Worm (Caenorhabditis elegans): Measurements from ENCODE around the gene rabs-5.

The rabs-5 gene

ce11 chrIV:8107502-8107901 lies at the start of gene rabs-5:
rabs-5 (minus strand) TSS chrIV:8107602.
- no peak for TF ChIP-seq egl-18 (GFP tag; IDR thresholded peaks at IDR 0.05)
- peak; percentile 4 for TF ChIP-seq F49E8.2 (tag; optimal IDR thresholded peaks at IDR 0.05; ENCODE audit: insufficient read depth)

- TF ChIP-seq snpc-1.3 (tag; optimal IDR thresholded peaks at IDR 0.05; ENCODE audit: insufficient read depth) = no peak
- no peak for TF ChIP-seq nfya-1 (tag; optimal IDR thresholded peaks at IDR 0.05; ENCODE audit: borderline replicate concordance, insufficient read depth)
- no peak for TF ChIP-seq nhr-80 (tag; optimal IDR thresholded peaks at IDR 0.05)
- TF ChIP-seq hmg-1.2 (GFP tag; IDR thresholded peaks at IDR 0.05) = no peak
- TF ChIP-seq ztf-25 (GFP tag; IDR thresholded peaks at IDR 0.05) = no peak
- TF ChIP-seq attf-6 (GFP tag; IDR thresholded peaks at IDR 0.05) = no peak
- no peak for TF ChIP-seq hrde-1 (tag; optimal IDR thresholded peaks at IDR 0.05; ENCODE audit: borderline replicate concordance)
- TF ChIP-seq snpc-3.4 (tag; optimal IDR thresholded peaks at IDR 0.05) = no peak
- no peak for TF ChIP-seq ztf-22 (GFP tag; optimal IDR thresholded peaks at IDR 0.05)
- TF ChIP-seq lag-1 (GFP tag; IDR thresholded peaks at IDR 0.05) = no peak
- no peak for TF ChIP-seq Y67H2A.10 (GFP tag; conservative IDR thresholded peaks at IDR 0.05)
- TF ChIP-seq dox-1 (GFP tag; IDR thresholded peaks at IDR 0.05) = no peak
- no peak for TF ChIP-seq lsl-1 (GFP tag; optimal IDR thresholded peaks at IDR 0.05)
- no peak for TF ChIP-seq D2030.7 (GFP tag; IDR thresholded peaks at IDR 0.05)
- TF ChIP-seq egrh-3 (GFP tag; IDR thresholded peaks at IDR 0.05) = no peak
- TF ChIP-seq fkh-3 (tag; optimal IDR thresholded peaks at IDR 0.05) = no peak
Observed at ce11 chrIV:8157161-8157560, 49.8 kb upstream of the rabs-5 start, which contains the start of gene B0218.5. B0218.5 (minus strand) TSS chrIV:8157261.

DNA sequence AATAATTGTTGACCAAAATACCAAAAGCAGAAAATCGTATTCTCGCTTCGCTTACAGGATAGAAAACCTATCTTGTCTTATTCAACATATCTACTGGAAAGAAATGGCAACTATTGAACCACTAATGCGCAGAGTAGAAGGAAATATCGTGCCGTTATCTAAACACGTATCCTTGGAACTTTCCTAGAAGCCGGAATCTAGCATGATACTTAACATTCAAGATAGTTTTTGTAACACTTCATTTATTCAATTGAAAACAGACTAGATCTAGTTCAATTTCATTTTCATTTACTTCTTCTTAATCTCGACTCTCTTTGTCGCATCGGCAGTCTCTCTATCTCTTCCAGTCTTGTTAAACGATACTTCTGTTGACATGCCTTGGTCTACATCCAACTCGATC lies 47.6 kb upstream of the rabs-5 start:
- TF ChIP-seq unc-130 (GFP tag; optimal IDR thresholded peaks at IDR 0.05) (no peak), hlh-12 (tag; optimal IDR thresholded peaks at IDR 0.05) (no peak), Y53G8AR.9 (GFP tag; conservative IDR thresholded peaks at IDR 0.05) (no peak), attf-5 (GFP tag; optimal IDR thresholded peaks at IDR 0.05) (no peak), nhr-90 (tag; optimal IDR thresholded peaks at IDR 0.05) (peak; percentile 20)

- TF ChIP-seq hmg-1.2 (GFP tag; IDR thresholded peaks at IDR 0.05) (0 out of 2 replicates have a peak, but pooled peaks have one; percentile 10), snpc-3.4 (tag; optimal IDR thresholded peaks at IDR 0.05) (no peak)
Observed at ce11 chrIV:8153163-8153562, 45.8 kb upstream of the rabs-5 start.

DNA sequence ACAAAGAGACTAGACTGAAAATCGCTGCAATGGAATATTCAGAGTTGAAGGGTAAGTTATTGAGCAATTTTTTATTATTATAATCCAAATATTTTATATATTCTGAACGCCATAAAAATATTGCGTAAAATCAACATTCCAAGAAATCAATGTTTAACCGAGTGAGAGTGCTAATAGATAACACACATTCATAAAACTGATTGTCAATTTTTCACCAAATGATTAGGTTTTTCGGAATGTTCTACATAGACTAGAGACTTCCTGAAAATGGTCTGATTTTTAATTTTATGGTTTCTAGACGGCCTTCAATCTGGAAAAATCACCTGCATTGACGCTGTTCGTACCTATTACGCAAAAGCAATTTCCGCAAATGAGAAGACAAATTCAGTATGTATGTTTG lies 45.3 kb upstream of the rabs-5 start:
- TF ChIP-seq madf-10 (tag; optimal IDR thresholded peaks at IDR 0.05) (no peak), nfyb-1 (GFP tag; IDR thresholded peaks at IDR 0.05) (0 out of 2 replicates have a peak, but pooled peaks have one; percentile 13), nhr-80 (tag; optimal IDR thresholded peaks at IDR 0.05) (peak; percentile 16)

DNA sequence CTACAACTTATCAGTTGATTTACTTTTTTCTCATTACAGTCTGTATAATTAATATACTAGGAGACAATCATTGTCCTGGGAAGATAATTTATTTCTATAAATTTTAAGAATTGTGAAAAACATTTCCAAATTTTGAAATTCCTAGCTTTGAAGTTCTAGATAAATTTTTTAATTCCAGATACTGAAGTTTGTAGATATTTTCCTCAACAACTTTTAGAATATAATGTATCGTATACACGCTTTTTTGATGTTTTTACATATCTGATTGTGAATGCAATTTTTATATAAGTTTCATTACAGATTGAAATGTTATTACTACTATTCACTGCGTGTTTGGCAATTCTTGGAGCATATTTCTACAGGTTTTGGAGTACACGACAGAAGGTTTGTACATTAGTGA lies 44.7 kb upstream of the rabs-5 start, which contains the start of gene faah-2:
TSS of gene faah-2 (plus strand) at position 301 of the 400 bp plus-strand sequence.
- TF ChIP-seq F57A8.1 (GFP tag; optimal IDR thresholded peaks at IDR 0.05) (no peak), pha-4 (tag; optimal IDR thresholded peaks at IDR 0.05) (no peak), B0019.2 (GFP tag; conservative IDR thresholded peaks at IDR 0.05) (no peak), rpc-1 (optimal IDR thresholded peaks at IDR 0.05) (no peak), rpc-1 (tag; optimal IDR thresholded peaks at IDR 0.05) (no peak), ceh-40 (GFP tag; IDR thresholded peaks at IDR 0.05) (no peak), hsf-1 (GFP tag; IDR thresholded peaks at IDR 0.05) (no peak), ZK185.1 (tag; optimal IDR thresholded peaks at IDR 0.05; ENCODE audit: poor library complexity, severe bottlenecking) (no peak), mcd-1 (GFP tag; IDR thresholded peaks at IDR 0.05) (no peak), cebp-2 (GFP tag; IDR thresholded peaks at IDR 0.05) (no peak), K11D2.4 (GFP tag; IDR thresholded peaks at IDR 0.05) (no peak), hlh-26 (GFP tag; conservative IDR thresholded peaks at IDR 0.05) (no peak)
